Fruit fly (Drosophila melanogaster) S2 (cell line): ENCODE results near the gene CycT.

ENCODE experiments used
- CG8478 ChIP-seq: fragments of >200 bp; optimal IDR thresholded peaks from 2 replicates; lab custom pipeline; 2018
- CTCF ChIP-seq, 2 experiments: fragments of >200 bp; optimal IDR thresholded peaks; 2 replicates each; lab custom pipeline; 2018

- TF ChIP-seq CG8478 (lab: Kevin White, UChicago) (no peak), CTCF (optimal IDR thresholded peaks at IDR 0.05; lab: Kevin White, UChicago) (no peak)
Observed at dm6 chr3L:17563133-17563532, 5.5 kb upstream of the CycT start.
